Fruit fly (Drosophila melanogaster): ENCODE results near the gene Polr3G.

Polr3G gene

dm6 chr3L:17465804-17466203 lies 38.9 kb upstream of the Polr3G start, which contains the start of gene QIL1:
Gene QIL1, plus strand, starts transcription at chr3L:17465945.
- TF ChIP-seq bab1 (GFP tag; optimal IDR thresholded peaks at IDR 0.05) = peak; percentile 35
- no peak for TF ChIP-seq Mnt (GFP tag; optimal IDR thresholded peaks at IDR 0.05)
- no peak for TF ChIP-seq ovo (GFP tag; optimal IDR thresholded peaks at IDR 0.05)

dm6 chr3L:17462474-17462873 lies 35.5 kb upstream of the Polr3G start:
- TF ChIP-seq CG7045 (GFP tag; optimal IDR thresholded peaks at IDR 0.05) (no peak), ovo (GFP tag; optimal IDR thresholded peaks at IDR 0.05) (no peak), toe (GFP tag; optimal IDR thresholded peaks at IDR 0.05) (no peak), Hr96 (GFP tag; optimal IDR thresholded peaks at IDR 0.05) (no peak), pad (GFP tag; optimal IDR thresholded peaks at IDR 0.05) (no peak), Clk (GFP tag; optimal IDR thresholded peaks at IDR 0.05) (no peak), cic (GFP tag; optimal IDR thresholded peaks at IDR 0.05) (no peak), CG1620 (GFP tag; optimal IDR thresholded peaks at IDR 0.05) (no peak), kay (GFP tag; ENCODE audit: borderline replicate concordance) (no peak), CG7101 (tag; optimal IDR thresholded peaks at IDR 0.05) (no peak), CG33017 (tag; optimal IDR thresholded peaks at IDR 0.05) (no peak), Mnt (GFP tag; optimal IDR thresholded peaks at IDR 0.05) (no peak), CG12768 (GFP tag; optimal IDR thresholded peaks at IDR 0.05) (no peak), tj (GFP tag; optimal IDR thresholded peaks at IDR 0.05) (no peak), bab1 (GFP tag; optimal IDR thresholded peaks at IDR 0.05) (no peak)

dm6 chr3L:17461369-17462012 lies 34.6 kb upstream of the Polr3G start:
- no peak for TF ChIP-seq tj (GFP tag; optimal IDR thresholded peaks at IDR 0.05)

dm6 chr3L:17458856-17459518 lies 32.1 kb upstream of the Polr3G start:
- TF ChIP-seq kay (GFP tag; ENCODE audit: borderline replicate concordance) (peak; percentile 55), CG7045 (GFP tag; optimal IDR thresholded peaks at IDR 0.05) (no peak), CG12768 (GFP tag; optimal IDR thresholded peaks at IDR 0.05) (no peak)

- no peak for TF ChIP-seq pad (GFP tag; optimal IDR thresholded peaks at IDR 0.05)
- no peak for TF ChIP-seq toe (GFP tag; optimal IDR thresholded peaks at IDR 0.05)
- no peak for TF ChIP-seq CG14711 (tag; optimal IDR thresholded peaks at IDR 0.05)
- no peak for TF ChIP-seq CG33017 (tag; optimal IDR thresholded peaks at IDR 0.05)
- no peak for TF ChIP-seq Mnt (GFP tag; optimal IDR thresholded peaks at IDR 0.05)
- no peak for TF ChIP-seq cic (GFP tag; optimal IDR thresholded peaks at IDR 0.05)
- no peak for TF ChIP-seq bab1 (GFP tag; optimal IDR thresholded peaks at IDR 0.05)
- no peak for TF ChIP-seq Crg-1 (GFP tag; optimal IDR thresholded peaks at IDR 0.05)
- no peak for TF ChIP-seq CG7045 (GFP tag; optimal IDR thresholded peaks at IDR 0.05)
- TF ChIP-seq Hr96 (GFP tag; optimal IDR thresholded peaks at IDR 0.05) = no peak
- TF ChIP-seq CG12768 (GFP tag; optimal IDR thresholded peaks at IDR 0.05) = no peak
- no peak for TF ChIP-seq Clk (GFP tag; optimal IDR thresholded peaks at IDR 0.05)
- TF ChIP-seq CG7101 (tag; optimal IDR thresholded peaks at IDR 0.05) = no peak
- no peak for TF ChIP-seq CG11617 (GFP tag; optimal IDR thresholded peaks at IDR 0.05)
- no peak for TF ChIP-seq CG1620 (GFP tag; optimal IDR thresholded peaks at IDR 0.05)
- no peak for TF ChIP-seq tj (GFP tag; optimal IDR thresholded peaks at IDR 0.05)
- no peak for TF ChIP-seq kay (GFP tag; ENCODE audit: borderline replicate concordance)
- no peak for TF ChIP-seq cnc (optimal IDR thresholded peaks at IDR 0.05)
Observed at dm6 chr3L:17457695-17458242, 30.8 kb upstream of the Polr3G start.

dm6 chr3L:17447881-17448280 lies 21.0 kb upstream of the Polr3G start:
- TF ChIP-seq Hr96 (GFP tag; optimal IDR thresholded peaks at IDR 0.05) = no peak
- no peak for TF ChIP-seq cnc (optimal IDR thresholded peaks at IDR 0.05)
- no peak for TF ChIP-seq CG14711 (tag; optimal IDR thresholded peaks at IDR 0.05)
- peak; percentile 5 for TF ChIP-seq kay (GFP tag; ENCODE audit: borderline replicate concordance)
- TF ChIP-seq pad (GFP tag; optimal IDR thresholded peaks at IDR 0.05) = no peak
- TF ChIP-seq CG1620 (GFP tag; optimal IDR thresholded peaks at IDR 0.05) = no peak

dm6 chr3L:17445629-17446431 lies 18.9 kb upstream of the Polr3G start:
- TF ChIP-seq CG7045 (GFP tag; optimal IDR thresholded peaks at IDR 0.05) = no peak
- no peak for TF ChIP-seq tj (GFP tag; optimal IDR thresholded peaks at IDR 0.05)
- TF ChIP-seq cnc (optimal IDR thresholded peaks at IDR 0.05) = no peak
- TF ChIP-seq toe (GFP tag; optimal IDR thresholded peaks at IDR 0.05) = no peak
- no peak for TF ChIP-seq CG1620 (GFP tag; optimal IDR thresholded peaks at IDR 0.05)
- no peak for TF ChIP-seq pad (GFP tag; optimal IDR thresholded peaks at IDR 0.05)
- no peak for TF ChIP-seq Mnt (GFP tag; optimal IDR thresholded peaks at IDR 0.05)
- TF ChIP-seq cic (GFP tag; optimal IDR thresholded peaks at IDR 0.05) = no peak
- TF ChIP-seq ovo (GFP tag; optimal IDR thresholded peaks at IDR 0.05) = no peak
- TF ChIP-seq Crg-1 (GFP tag; optimal IDR thresholded peaks at IDR 0.05) = no peak
- TF ChIP-seq Clk (GFP tag; optimal IDR thresholded peaks at IDR 0.05) = no peak
- no peak for TF ChIP-seq CG12768 (GFP tag; optimal IDR thresholded peaks at IDR 0.05)
- no peak for TF ChIP-seq CG33017 (tag; optimal IDR thresholded peaks at IDR 0.05)
- no peak for TF ChIP-seq CG7101 (tag; optimal IDR thresholded peaks at IDR 0.05)

Measured in whole organism, adult.